Fruit fly (Drosophila melanogaster): ENCODE data around the gene Tmf.

The Tmf gene

DNA sequence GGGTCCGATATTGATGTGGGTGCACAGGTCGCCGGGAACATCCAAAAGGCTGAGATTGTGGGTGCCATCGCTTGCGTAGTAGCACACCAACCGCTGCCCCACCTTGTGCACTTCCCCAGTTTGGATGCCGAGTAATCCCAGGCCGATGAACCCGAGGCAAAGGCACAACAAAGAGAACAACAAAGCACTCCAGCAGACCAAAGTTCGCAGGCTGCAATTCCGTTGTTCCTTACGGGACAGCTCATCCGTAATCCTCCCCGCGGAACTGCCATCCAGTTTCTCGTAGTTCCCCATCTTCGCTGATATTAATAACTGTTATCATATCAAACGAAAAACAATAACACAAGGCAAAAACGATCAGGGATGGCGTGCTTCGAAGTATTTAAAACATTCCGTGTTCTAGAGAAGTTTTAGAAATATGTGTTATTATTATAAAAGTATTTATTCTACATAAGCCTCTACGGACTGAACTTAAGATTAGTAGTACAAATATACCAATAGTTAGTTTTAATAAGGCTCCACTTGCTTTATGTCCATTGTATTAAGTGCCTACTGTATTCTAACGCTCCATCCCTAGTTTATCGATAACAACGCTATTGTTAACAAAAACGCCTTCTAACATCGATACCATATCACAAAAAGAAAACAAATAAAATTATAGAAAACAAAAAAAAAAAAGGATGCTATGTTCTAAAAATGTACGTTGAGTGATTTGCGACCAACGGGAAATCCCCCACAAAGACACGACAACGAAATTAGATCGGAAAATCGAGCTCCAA lies 5.2 kb downstream of the Tmf start, which contains the start of the genes Cht11 and CG4558 (continued):
- TF ChIP-seq prd (optimal IDR thresholded peaks at IDR 0.05) (no peak), prd (GFP tag; IDR thresholded peaks at IDR 0.05) (peak; percentile 88), CG1603 (tag; optimal IDR thresholded peaks at IDR 0.05) (peak; percentile 68), HLH3B (GFP tag; IDR thresholded peaks at IDR 0.05) (peak; percentile 80), peb (GFP tag; IDR thresholded peaks at IDR 0.05) (peak; percentile 70), br (optimal IDR thresholded peaks at IDR 0.05) (no peak), ewg (GFP tag; optimal IDR thresholded peaks at IDR 0.05) (peak; percentile 58), tio (GFP tag; optimal IDR thresholded peaks at IDR 0.05) (peak; percentile 76), ash1 (GFP tag; optimal IDR thresholded peaks at IDR 0.05) (no peak), rib (GFP tag; IDR thresholded peaks at IDR 0.05) (peak; percentile 57; the same call in 1 of the 2 replicates)

DNA sequence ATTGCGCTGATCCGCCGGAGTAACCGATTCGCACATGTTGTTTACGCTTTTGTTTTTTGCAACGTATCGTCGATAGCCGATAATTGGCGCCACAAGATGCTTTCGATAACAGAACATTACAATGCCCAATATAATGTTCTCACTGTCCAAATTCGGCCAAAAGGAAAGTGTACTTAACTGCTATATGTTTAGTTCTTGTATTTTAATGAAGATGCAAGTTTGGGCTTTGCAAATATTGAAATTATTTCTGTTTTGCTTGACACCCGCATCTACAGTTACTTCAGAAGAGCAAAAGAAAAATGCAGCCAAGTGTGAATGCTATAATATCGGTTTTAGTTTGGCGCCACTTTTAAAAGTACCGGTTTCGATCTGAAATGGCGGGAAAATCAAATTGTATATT lies 8.4 kb downstream of the Tmf start:
- TF ChIP-seq Rx (GFP tag; IDR thresholded peaks at IDR 0.05) (peak; percentile 83), CG3995 (GFP tag; optimal IDR thresholded peaks at IDR 0.05) (peak; percentile 73), vnd (GFP tag; IDR thresholded peaks at IDR 0.05; ENCODE audit: partially characterized antibody) (no peak; the same call in 2 of the 3 replicates), CG18476 (GFP tag; optimal IDR thresholded peaks at IDR 0.05) (peak; percentile 89), gcm (GFP tag; optimal IDR thresholded peaks at IDR 0.05) (peak; percentile 83), CG2889 (GFP tag; IDR thresholded peaks at IDR 0.05) (peak; percentile 81), CG1832 (GFP tag; optimal IDR thresholded peaks at IDR 0.05) (no peak), trem (tag; optimal IDR thresholded peaks at IDR 0.05) (peak; percentile 90), CG7786 (GFP tag; optimal IDR thresholded peaks at IDR 0.05) (peak; percentile 92), CG9817 (tag; optimal IDR thresholded peaks at IDR 0.05) (peak; percentile 95), sd (tag; optimal IDR thresholded peaks at IDR 0.05) (peak; percentile 78), CG16779 (GFP tag; IDR thresholded peaks at IDR 0.05) (0 out of 2 replicates have a peak, but pooled peaks have one; percentile 8), D19B (GFP tag; optimal IDR thresholded peaks at IDR 0.05) (peak; percentile 83), zen (tag; optimal IDR thresholded peaks at IDR 0.05) (peak; percentile 84), dmrt11E (tag; optimal IDR thresholded peaks at IDR 0.05) (peak; percentile 83), Nf-YA (GFP tag; IDR thresholded peaks at IDR 0.05) (peak; percentile 64), CG11398 (GFP tag; optimal IDR thresholded peaks at IDR 0.05) (peak; percentile 89), D19A (tag; optimal IDR thresholded peaks at IDR 0.05) (peak; percentile 84), CG1529 (GFP tag; optimal IDR thresholded peaks at IDR 0.05) (peak; percentile 79), CG12942 (GFP tag; optimal IDR thresholded peaks at IDR 0.05) (peak; percentile 86), HHEX (GFP tag; optimal IDR thresholded peaks at IDR 0.05) (peak; percentile 91), E2f1 (GFP tag; IDR thresholded peaks at IDR 0.05) (peak; percentile 88), CG7357 (GFP tag; IDR thresholded peaks at IDR 0.05) (peak; percentile 98), sens-2 (GFP tag; IDR thresholded peaks at IDR 0.05) (peak; percentile 69), fd3F (GFP tag; optimal IDR thresholded peaks at IDR 0.05) (peak; percentile 89), Spps (tag; optimal IDR thresholded peaks at IDR 0.05) (peak; percentile 65), Bdp1 (GFP tag; optimal IDR thresholded peaks at IDR 0.05) (peak; percentile 81), CG10147 (GFP tag; optimal IDR thresholded peaks at IDR 0.05) (peak; percentile 91), CG6254 (GFP tag; optimal IDR thresholded peaks at IDR 0.05) (peak; percentile 59), CG12744 (GFP tag; optimal IDR thresholded peaks at IDR 0.05) (peak; percentile 85), vvl (GFP tag; IDR thresholded peaks at IDR 0.05) (peak; percentile 93), CG7556 (GFP tag; optimal IDR thresholded peaks at IDR 0.05) (peak; percentile 88), wor (GFP tag; IDR thresholded peaks at IDR 0.05) (peak; percentile 71), Lhr (GFP tag; optimal IDR thresholded peaks at IDR 0.05) (peak; percentile 83), CG12769 (tag; optimal IDR thresholded peaks at IDR 0.05) (peak; percentile 95), pho (GFP tag; optimal IDR thresholded peaks at IDR 0.05) (peak; percentile 85), sob (GFP tag; IDR thresholded peaks at IDR 0.05) (peak; percentile 88), Oaz (GFP tag; IDR thresholded peaks at IDR 0.05) (peak; percentile 79), CoRest (tag; optimal IDR thresholded peaks at IDR 0.05) (peak; percentile 96)

Measured in whole organism, embryonic.